Worm (Caenorhabditis elegans) whole organism, young adult: Measurements from ENCODE around the gene ascc-1.

Experiments used
- B0019.2 ChIP-seq: fragments of 200-800 bp; sonication (Bioruptor generic); conservative IDR thresholded peaks from 2 replicates; pipeline ENCODE4 v1.3.6; 2022; ENCODE audit warnings: missing genetic modification reagents, missing genetic modification characterization, missing compliant biosample characterization
- F37B4.10 ChIP-seq: fragments of 200-800 bp; sonication (Bioruptor generic); IDR thresholded peaks from 2 replicates; pipeline ENCODE4 v1.3.6; 2022; ENCODE audit warnings: missing genetic modification characterization, missing compliant biosample characterization
- F39B2.1 ChIP-seq: fragments of 200-800 bp; sonication (Bioruptor generic); IDR thresholded peaks from 2 replicates; pipeline ENCODE4 v1.3.6; 2022; ENCODE audit warnings: missing genetic modification reagents, missing genetic modification characterization, missing compliant biosample characterization
- T07F8.4 ChIP-seq: sonication (generic microtip); optimal IDR thresholded peaks from 2 replicates; lab custom pipeline; 2016; ENCODE audit warnings: mild to moderate bottlenecking, missing genetic modification characterization, moderate library complexity, missing compliant biosample characterization
- Y53F4B.3 ChIP-seq: fragments of 200-800 bp; sonication (Bioruptor generic); IDR thresholded peaks from 2 replicates; pipeline ENCODE4 v1.3.6; 2022; ENCODE audit warnings: missing genetic modification reagents, missing genetic modification characterization, missing compliant biosample characterization
- Y67H2A.10 ChIP-seq: fragments of 200-800 bp; sonication (Bioruptor generic); conservative IDR thresholded peaks from 2 replicates; pipeline ENCODE4 v1.3.6; 2022; ENCODE audit warnings: missing genetic modification reagents, missing genetic modification characterization, missing compliant biosample characterization
- aptf-2 ChIP-seq: fragments of 200-800 bp; sonication (Bioruptor generic); conservative IDR thresholded peaks from 2 replicates; pipeline ENCODE4 v1.3.6; 2022; ENCODE audit warnings: missing genetic modification reagents, missing genetic modification characterization, missing compliant biosample characterization
- aptf-3 ChIP-seq: fragments of 200-800 bp; sonication (Bioruptor generic); IDR thresholded peaks from 2 replicates; pipeline ENCODE4 v1.3.6; 2022; ENCODE audit warnings: missing genetic modification characterization, missing compliant biosample characterization
- athp-1 ChIP-seq: sonication (generic microtip); optimal IDR thresholded peaks from 2 replicates; lab custom pipeline; 2017; ENCODE audit warnings: mild to moderate bottlenecking, missing genetic modification characterization, missing compliant biosample characterization
- ceh-79 ChIP-seq: sonication (generic microtip); optimal IDR thresholded peaks from 2 replicates; lab custom pipeline; 2017; ENCODE audit warnings: mild to moderate bottlenecking, missing genetic modification characterization, missing compliant biosample characterization
- ceh-91 ChIP-seq: fragments of 200-800 bp; sonication (Bioruptor generic); IDR thresholded peaks from 2 replicates; pipeline ENCODE4 v1.3.6; 2022; ENCODE audit warnings: missing genetic modification reagents, missing genetic modification characterization, missing compliant biosample characterization
- die-1 ChIP-seq: sonication (generic microtip); optimal IDR thresholded peaks from 2 replicates; lab custom pipeline; 2016; ENCODE audit warnings: missing genotype, mild to moderate bottlenecking, missing genetic modification characterization, missing compliant biosample characterization
- dox-1 ChIP-seq: fragments of 200-800 bp; sonication (Bioruptor generic); IDR thresholded peaks from 2 replicates; pipeline ENCODE4 v1.3.6; 2022; ENCODE audit warnings: missing genetic modification reagents, missing genetic modification characterization, missing compliant biosample characterization
- egl-18 ChIP-seq: fragments of 200-800 bp; sonication (Bioruptor generic); IDR thresholded peaks from 2 replicates; pipeline ENCODE4 v1.3.6; 2022; ENCODE audit warnings: missing genetic modification reagents, missing genetic modification characterization, missing compliant biosample characterization
- egrh-3 ChIP-seq: fragments of 200-800 bp; sonication (Bioruptor generic); IDR thresholded peaks from 2 replicates; pipeline ENCODE4 v1.3.6; 2022; ENCODE audit warnings: missing genetic modification reagents, missing genetic modification characterization, missing compliant biosample characterization
- gei-17 ChIP-seq: fragments of 200-800 bp; sonication (Bioruptor generic); optimal IDR thresholded peaks from 2 replicates; lab custom pipeline; 2018; ENCODE audit warnings: mild to moderate bottlenecking, missing genetic modification characterization, missing compliant biosample characterization
- hlh-12 ChIP-seq: sonication (generic microtip); optimal IDR thresholded peaks from 2 replicates; lab custom pipeline; 2016; ENCODE audit warnings: missing genetic modification characterization, missing compliant biosample characterization
- hlh-26 ChIP-seq: fragments of 200-800 bp; sonication (Bioruptor generic); conservative IDR thresholded peaks from 2 replicates; pipeline ENCODE4 v1.3.6; 2022; ENCODE audit warnings: missing genetic modification reagents, missing genetic modification characterization, missing compliant biosample characterization
- hmg-20 ChIP-seq: fragments of 200-800 bp; sonication (Bioruptor generic); IDR thresholded peaks from 2 replicates; pipeline ENCODE4 v1.3.6; 2022; ENCODE audit warnings: missing genetic modification reagents, missing genetic modification characterization, missing compliant biosample characterization
- let-526 ChIP-seq: fragments of 200-800 bp; sonication (Bioruptor generic); IDR thresholded peaks from 2 replicates; pipeline ENCODE4 v1.3.6; 2022; ENCODE audit warnings: missing genetic modification reagents, missing genetic modification characterization, missing compliant biosample characterization
- lin-40 ChIP-seq: sonication (generic microtip); optimal IDR thresholded peaks from 2 replicates; lab custom pipeline; 2016; ENCODE audit warnings: missing genetic modification characterization, mild to moderate bottlenecking, missing compliant biosample characterization, missing genotype, missing genetic modification reagents
- lin-54 ChIP-seq: fragments of 200-800 bp; sonication (Bioruptor generic); optimal IDR thresholded peaks from 2 replicates; lab custom pipeline; 2018; ENCODE audit warnings: mild to moderate bottlenecking, missing genetic modification characterization, missing compliant biosample characterization
- lir-1 ChIP-seq: fragments of 200-800 bp; sonication (Bioruptor generic); conservative IDR thresholded peaks from 2 replicates; pipeline ENCODE4 v1.3.6; 2022; ENCODE audit warnings: missing genetic modification reagents, missing genetic modification characterization, missing compliant biosample characterization
- lsl-1 ChIP-seq: fragments of 200-800 bp; sonication (Bioruptor generic); optimal IDR thresholded peaks from 2 replicates; lab custom pipeline; 2018; ENCODE audit warnings: mild to moderate bottlenecking, missing genetic modification characterization, moderate library complexity, missing compliant biosample characterization
- madf-3 ChIP-seq: fragments of 200-800 bp; sonication (Bioruptor generic); IDR thresholded peaks from 2 replicates; pipeline ENCODE4 v1.3.6; 2022; ENCODE audit warnings: missing genetic modification reagents, missing genetic modification characterization, missing compliant biosample characterization
- madf-8 ChIP-seq: fragments of 200-800 bp; sonication (Bioruptor generic); conservative IDR thresholded peaks from 2 replicates; pipeline ENCODE4 v1.3.6; 2022; ENCODE audit warnings: missing genetic modification reagents, missing genetic modification characterization, missing compliant biosample characterization
- mxl-1 ChIP-seq: sonication (generic microtip); optimal IDR thresholded peaks from 2 replicates; lab custom pipeline; 2016; ENCODE audit warnings: missing genetic modification characterization, missing compliant biosample characterization
- pbrm-1 ChIP-seq: fragments of 200-800 bp; sonication (Bioruptor generic); IDR thresholded peaks from 2 replicates; pipeline ENCODE4 v1.3.6; 2022; ENCODE audit warnings: missing genetic modification reagents, missing genetic modification characterization, missing compliant biosample characterization
- rec-8 ChIP-seq, 2 experiments: sonication (generic microtip); optimal IDR thresholded peaks; 2 replicates each; lab custom pipeline; 2016; ENCODE audit warnings: mild to moderate bottlenecking in 2 of 2, missing genetic modification characterization in 2 of 2, missing genetic modification reagents in 2 of 2, missing genotype in 2 of 2, missing biosample characterization in 1 of 2, missing compliant biosample characterization in 1 of 2, moderate library complexity in 1 of 2
- repo-1 ChIP-seq: sonication (generic microtip); optimal IDR thresholded peaks from 2 replicates; lab custom pipeline; 2017; ENCODE audit warnings: mild to moderate bottlenecking, missing genetic modification characterization, missing compliant biosample characterization
- somi-1 ChIP-seq: fragments of 200-800 bp; sonication (Bioruptor generic); optimal IDR thresholded peaks from 2 replicates; lab custom pipeline; 2018; ENCODE audit warnings: mild to moderate bottlenecking, missing genetic modification characterization, missing compliant biosample characterization
- tbx-9 ChIP-seq: sonication (generic microtip); optimal IDR thresholded peaks from 2 replicates; lab custom pipeline; 2016; ENCODE audit warnings: borderline replicate concordance, missing genetic modification characterization, inconsistent platforms, missing compliant biosample characterization
- xnd-1 ChIP-seq: sonication (generic microtip); optimal IDR thresholded peaks from 2 replicates; lab custom pipeline; 2016; ENCODE audit warnings: missing genotype, missing genetic modification reagents, missing genetic modification characterization, missing compliant biosample characterization
- zfh-2 ChIP-seq: fragments of 200-800 bp; sonication (Bioruptor generic); conservative IDR thresholded peaks from 2 replicates; pipeline ENCODE4 v1.3.6; 2022; ENCODE audit warnings: missing genetic modification reagents, missing genetic modification characterization, missing compliant biosample characterization
- ztf-18 ChIP-seq: sonication (generic microtip); optimal IDR thresholded peaks from 2 replicates; lab custom pipeline; 2016; ENCODE audit warnings: missing genotype, mild to moderate bottlenecking, missing genetic modification characterization, missing compliant biosample characterization
- ztf-3 ChIP-seq: fragments of 200-800 bp; sonication (Bioruptor generic); optimal IDR thresholded peaks from 2 replicates; lab custom pipeline; 2018; ENCODE audit warnings: mild to moderate bottlenecking, missing genetic modification characterization, missing compliant biosample characterization

ascc-1 gene

DNA sequence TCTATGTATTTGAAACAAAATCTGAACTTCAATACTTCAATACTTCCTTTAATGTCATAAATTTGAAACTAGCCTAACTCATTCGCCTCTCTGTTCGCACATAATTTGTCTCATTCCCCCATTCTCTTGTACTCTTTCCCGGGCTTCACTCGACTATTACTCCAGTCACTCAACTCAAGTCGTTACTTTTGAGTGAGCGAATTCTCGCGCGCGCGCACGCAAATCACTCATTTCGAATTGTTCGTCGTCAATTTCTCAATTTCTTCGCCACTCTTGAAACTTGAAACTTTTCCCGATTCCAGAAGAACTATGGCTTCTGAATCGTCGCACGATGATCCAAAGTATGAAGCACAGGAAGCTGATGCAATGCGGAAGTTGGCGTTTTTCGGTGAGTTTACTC, 46.8 kb downstream of the ascc-1 start, which contains the start of gene col-68:
TSS of gene col-68 (plus strand) at position 301 of the 400 bp plus-strand sequence.
- no peak for TF ChIP-seq egl-18 (GFP tag; lab: Robert Waterston, UW)
- TF ChIP-seq lin-54 = no peak

DNA sequence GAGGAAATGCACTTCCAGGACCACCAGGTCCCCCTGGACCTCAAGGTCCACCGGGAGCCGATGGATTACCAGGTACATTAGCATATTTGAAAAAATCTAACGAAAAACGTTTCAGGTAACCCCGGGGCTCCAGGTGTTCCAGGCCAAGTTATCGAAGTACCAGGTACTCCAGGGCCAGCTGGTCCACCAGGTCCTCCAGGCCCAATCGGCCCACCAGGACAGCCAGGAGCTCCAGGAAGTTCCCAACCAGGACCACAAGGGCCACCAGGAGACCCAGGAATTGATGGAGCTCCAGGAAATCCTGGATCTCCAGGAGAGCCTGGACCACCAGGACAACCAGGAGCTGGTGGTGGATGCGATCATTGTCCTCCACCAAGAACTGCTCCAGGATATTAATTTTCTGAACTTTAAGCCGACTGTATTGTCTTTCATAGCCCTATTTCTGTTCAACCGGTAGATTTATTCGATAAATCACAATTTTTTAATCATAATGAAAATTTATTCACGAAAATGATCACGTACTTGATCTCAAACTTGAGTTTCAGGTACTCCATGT, 47.9 kb downstream of the ascc-1 start:
- TF ChIP-seq ztf-18 (tag; lab: Kevin White, UChicago) (no peak), rec-8 (tag; optimal IDR thresholded peaks at IDR 0.05; lab: Kevin White, UChicago) (peak in 1 of 2 experiments; percentile 6), zfh-2 (peak; percentile 71), ceh-91 (GFP tag; lab: Robert Waterston, UW) (0 out of 2 replicates have a peak, but pooled peaks have one; percentile 8), dox-1 (0 out of 2 replicates have a peak, but pooled peaks have one; percentile 5), egrh-3 (GFP tag; lab: Robert Waterston, UW) (peak; percentile 62; the same call in 1 of the 2 replicates)

DNA sequence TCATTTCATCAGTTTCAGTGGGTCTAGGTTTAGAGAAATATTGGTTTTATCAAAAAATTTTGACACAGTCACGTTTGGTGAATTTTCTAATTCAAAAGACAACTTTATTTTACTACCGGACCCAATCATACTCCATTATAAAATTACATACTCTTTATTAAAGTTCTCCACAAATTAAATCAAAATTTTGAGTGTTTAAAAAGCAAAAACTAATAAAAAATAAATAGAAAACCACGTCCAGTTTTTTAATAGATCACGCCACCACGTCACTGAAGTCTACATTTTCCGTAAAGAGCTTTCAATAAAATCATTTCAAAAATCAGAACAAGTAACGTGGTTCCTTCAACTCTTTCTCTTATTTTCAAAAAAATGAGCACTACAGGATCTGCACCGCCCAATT, 48.4 kb downstream of the ascc-1 start, which contains the start of gene txt-1:
TSS of gene txt-1 (plus strand) at position 301 of the 400 bp plus-strand sequence.
- TF ChIP-seq mxl-1 (tag; lab: Kevin White, UChicago) (no peak), lsl-1 (GFP tag; lab: Kevin White, UChicago) (no peak), madf-8 (GFP tag; lab: Robert Waterston, UW) (no peak), lir-1 (GFP tag; lab: Robert Waterston, UW) (no peak), F39B2.1 (GFP tag; lab: Robert Waterston, UW) (no peak), aptf-2 (GFP tag; lab: Robert Waterston, UW) (no peak), B0019.2 (no peak), ceh-79 (no peak)

DNA sequence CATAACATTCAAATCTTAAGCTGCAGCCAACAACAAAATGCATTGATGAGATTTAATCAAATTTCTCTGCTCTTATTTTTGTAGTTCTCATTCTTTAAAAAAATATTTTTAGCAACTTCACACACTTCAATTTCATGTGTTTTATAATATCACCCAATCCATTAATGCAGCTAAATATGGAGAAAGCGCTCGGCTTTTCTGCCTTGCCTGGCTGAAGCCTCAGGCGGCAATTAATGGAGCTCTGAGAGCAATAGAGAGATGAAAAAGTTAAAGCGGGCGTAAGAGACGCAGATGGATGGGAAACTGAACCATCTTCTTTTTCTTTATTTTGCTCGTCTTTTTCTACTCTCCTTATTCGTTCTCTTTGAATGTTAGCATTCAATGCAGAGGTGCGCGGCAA, 50.2 kb downstream of the ascc-1 start:
- TF ChIP-seq xnd-1 (tag; lab: Kevin White, UChicago) = no peak
- TF ChIP-seq somi-1 (GFP tag; lab: Kevin White, UChicago) = no peak
- TF ChIP-seq egrh-3 (GFP tag; lab: Robert Waterston, UW) = no peak
- TF ChIP-seq lin-40 (tag; lab: Kevin White, UChicago) = no peak
- TF ChIP-seq die-1 (tag; lab: Kevin White, UChicago) = no peak
- TF ChIP-seq hlh-26 (GFP tag; lab: Robert Waterston, UW) = no peak
- no peak for TF ChIP-seq egl-18 (GFP tag; lab: Robert Waterston, UW)
- TF ChIP-seq tbx-9 (tag; lab: Kevin White, UChicago) = no peak
- TF ChIP-seq T07F8.4 (tag; lab: Kevin White, UChicago) = no peak
- no peak for TF ChIP-seq ztf-18 (tag; lab: Kevin White, UChicago)
- TF ChIP-seq athp-1 (tag; lab: Kevin White, UChicago) = no peak

DNA sequence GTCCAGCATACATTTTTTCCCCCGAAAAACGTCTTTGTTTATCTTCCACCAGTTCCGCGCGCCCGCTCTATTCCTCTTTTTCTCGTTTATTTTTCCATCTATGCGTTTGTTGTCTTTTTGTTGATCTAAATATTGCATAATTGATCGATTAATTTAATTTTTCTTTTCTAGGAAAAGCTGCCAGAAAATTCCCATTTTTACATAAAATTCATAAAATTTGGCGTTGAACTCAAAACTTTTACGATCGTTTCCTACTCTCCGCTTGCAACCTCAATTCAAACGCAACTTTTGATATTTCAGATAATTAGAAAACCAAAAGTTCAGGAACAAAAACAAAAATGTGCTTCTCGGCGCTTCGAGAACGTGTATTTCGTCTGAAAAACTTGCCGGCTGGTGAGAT, 51.4 kb downstream of the ascc-1 start, which contains the start of gene C50D2.2:
TSS of gene C50D2.2 (plus strand) at position 301 of the 400 bp plus-strand sequence.
- TF ChIP-seq let-526 (no peak), madf-3 (GFP tag; lab: Robert Waterston, UW) (no peak), hlh-12 (no peak), pbrm-1 (GFP tag; lab: Robert Waterston, UW) (no peak), hmg-20 (GFP tag; lab: Robert Waterston, UW) (no peak), aptf-3 (GFP tag; lab: Robert Waterston, UW) (no peak), F37B4.10 (GFP tag; lab: Robert Waterston, UW) (no peak), gei-17 (GFP tag; lab: Kevin White, UChicago) (no peak), ztf-3 (GFP tag; lab: Kevin White, UChicago) (no peak), Y67H2A.10 (GFP tag; lab: Robert Waterston, UW) (no peak), Y53F4B.3 (GFP tag; lab: Robert Waterston, UW) (no peak), repo-1 (no peak)
- TF ChIP-seq, all 124 proteins: peak for 0
